Fruit fly (Drosophila melanogaster): ENCODE data around the gene cocoon.

Gene cocoon

dm6 chr3L:15516956-15517355 lies 43.0 kb upstream of the cocoon start, which contains the start of gene CG13454:
Gene CG13454 (minus strand): TSS chr3L:15517056.
- no peak for TF ChIP-seq dl (GFP tag; optimal IDR thresholded peaks at IDR 0.05; ENCODE audit: insufficient read depth in 1 of 2, partially characterized antibody in 2 of 2)
- TF ChIP-seq Rel (GFP tag; optimal IDR thresholded peaks at IDR 0.05), result no peak
- TF ChIP-seq Rel (tag; optimal IDR thresholded peaks at IDR 0.05), result no peak
- no peak for TF ChIP-seq dmrt93B (GFP tag; optimal IDR thresholded peaks at IDR 0.05)
- no peak for TF ChIP-seq Vsx2 (GFP tag; optimal IDR thresholded peaks at IDR 0.05; ENCODE audit: partially characterized antibody)
- no peak for TF ChIP-seq CG9705 (GFP tag; optimal IDR thresholded peaks at IDR 0.05)
- no peak for TF ChIP-seq OdsH (GFP tag; optimal IDR thresholded peaks at IDR 0.05)
- no peak for TF ChIP-seq ey (GFP tag; optimal IDR thresholded peaks at IDR 0.05)
- no peak for TF ChIP-seq Myc (optimal IDR thresholded peaks at IDR 0.05)
- TF ChIP-seq rgr (GFP tag; optimal IDR thresholded peaks at IDR 0.05), result no peak
- no peak for TF ChIP-seq brk (GFP tag; optimal IDR thresholded peaks at IDR 0.05)
- TF ChIP-seq fru (GFP tag; optimal IDR thresholded peaks at IDR 0.05), result no peak
- no peak for TF ChIP-seq N (GFP tag; optimal IDR thresholded peaks at IDR 0.05)
- TF ChIP-seq jim (GFP tag; optimal IDR thresholded peaks at IDR 0.05), result no peak
- no peak for TF ChIP-seq HLH106 (tag; optimal IDR thresholded peaks at IDR 0.05)
- no peak for TF ChIP-seq h (GFP tag; optimal IDR thresholded peaks at IDR 0.05)
- no peak for TF ChIP-seq lola (GFP tag; optimal IDR thresholded peaks at IDR 0.05)
- TF ChIP-seq usp (GFP tag; optimal IDR thresholded peaks at IDR 0.05), result no peak

dm6 chr3L:15516440-15516839 lies 42.5 kb upstream of the cocoon start:
- no peak for TF ChIP-seq Abd-B (GFP tag; optimal IDR thresholded peaks at IDR 0.05)
- peak; percentile 88 for TF ChIP-seq N (GFP tag; optimal IDR thresholded peaks at IDR 0.05)
- TF ChIP-seq Myc (optimal IDR thresholded peaks at IDR 0.05), result peak; percentile 75

- TF ChIP-seq Jra (GFP tag; optimal IDR thresholded peaks at IDR 0.05), result no peak
- TF ChIP-seq woc (GFP tag; optimal IDR thresholded peaks at IDR 0.05), result no peak
- no peak for TF ChIP-seq Vsx2 (GFP tag; optimal IDR thresholded peaks at IDR 0.05; ENCODE audit: partially characterized antibody)
- no peak for TF ChIP-seq dmrt93B (GFP tag; optimal IDR thresholded peaks at IDR 0.05)
- TF ChIP-seq Mio (GFP tag; optimal IDR thresholded peaks at IDR 0.05), result no peak
- no peak for TF ChIP-seq sv (GFP tag; optimal IDR thresholded peaks at IDR 0.05)
- TF ChIP-seq lola (GFP tag; optimal IDR thresholded peaks at IDR 0.05), result no peak
- no peak for TF ChIP-seq br (GFP tag; optimal IDR thresholded peaks at IDR 0.05)
- TF ChIP-seq Dfd (GFP tag; optimal IDR thresholded peaks at IDR 0.05), result no peak
- TF ChIP-seq CG9705 (GFP tag; optimal IDR thresholded peaks at IDR 0.05), result no peak
- no peak for TF ChIP-seq sage (GFP tag; optimal IDR thresholded peaks at IDR 0.05)
- TF ChIP-seq dl (GFP tag; optimal IDR thresholded peaks at IDR 0.05; ENCODE audit: insufficient read depth in 1 of 2, partially characterized antibody in 2 of 2), result no peak
- no peak for TF ChIP-seq h (GFP tag; optimal IDR thresholded peaks at IDR 0.05)
- no peak for TF ChIP-seq Myc (optimal IDR thresholded peaks at IDR 0.05)
- TF ChIP-seq Hr78 (GFP tag; optimal IDR thresholded peaks at IDR 0.05), result no peak
- TF ChIP-seq pan (optimal IDR thresholded peaks at IDR 0.05), result no peak
- no peak for TF ChIP-seq usp (GFP tag; optimal IDR thresholded peaks at IDR 0.05)
- no peak for TF ChIP-seq CG32264 (GFP tag; optimal IDR thresholded peaks at IDR 0.05)
- TF ChIP-seq N (GFP tag; optimal IDR thresholded peaks at IDR 0.05), result no peak
Observed at dm6 chr3L:15514814-15515495, 41.0 kb upstream of the cocoon start.

- TF ChIP-seq pan (optimal IDR thresholded peaks at IDR 0.05) (no peak), Mio (GFP tag; optimal IDR thresholded peaks at IDR 0.05) (no peak), Sp1 (GFP tag; optimal IDR thresholded peaks at IDR 0.05) (peak; percentile 28), sv (GFP tag; optimal IDR thresholded peaks at IDR 0.05) (no peak), dl (GFP tag; optimal IDR thresholded peaks at IDR 0.05; ENCODE audit: insufficient read depth in 1 of 2, partially characterized antibody in 2 of 2) (peak; percentile 95 to 97), Dif (GFP tag; optimal IDR thresholded peaks at IDR 0.05; ENCODE audit: partially characterized antibody) (peak; percentile 98), CG32264 (GFP tag; optimal IDR thresholded peaks at IDR 0.05) (peak; percentile 13), Hr78 (GFP tag; optimal IDR thresholded peaks at IDR 0.05) (no peak), br (GFP tag; optimal IDR thresholded peaks at IDR 0.05) (peak; percentile 7), Hr83 (GFP tag; optimal IDR thresholded peaks at IDR 0.05; ENCODE audit: poor library complexity, severe bottlenecking) (peak; percentile 69), HLH106 (tag; optimal IDR thresholded peaks at IDR 0.05) (no peak), rgr (GFP tag; optimal IDR thresholded peaks at IDR 0.05) (no peak), h (GFP tag; optimal IDR thresholded peaks at IDR 0.05) (peak; percentile 37), sage (GFP tag; optimal IDR thresholded peaks at IDR 0.05) (peak; percentile 31), dsf (GFP tag; optimal IDR thresholded peaks at IDR 0.05; ENCODE audit: borderline replicate concordance) (no peak), Rel (GFP tag; optimal IDR thresholded peaks at IDR 0.05) (no peak), Rel (tag; optimal IDR thresholded peaks at IDR 0.05) (peak; percentile 33), OdsH (GFP tag; optimal IDR thresholded peaks at IDR 0.05) (no peak), psq (GFP tag; optimal IDR thresholded peaks at IDR 0.05) (peak; percentile 23), N (GFP tag; optimal IDR thresholded peaks at IDR 0.05) (no peak)
Observed at dm6 chr3L:15514405-15514804, 40.5 kb upstream of the cocoon start.

All from whole organism, wandering third instar larva.